Fruit fly (Drosophila melanogaster): ENCODE results near the gene CG45071.

The CG45071 gene

DNA sequence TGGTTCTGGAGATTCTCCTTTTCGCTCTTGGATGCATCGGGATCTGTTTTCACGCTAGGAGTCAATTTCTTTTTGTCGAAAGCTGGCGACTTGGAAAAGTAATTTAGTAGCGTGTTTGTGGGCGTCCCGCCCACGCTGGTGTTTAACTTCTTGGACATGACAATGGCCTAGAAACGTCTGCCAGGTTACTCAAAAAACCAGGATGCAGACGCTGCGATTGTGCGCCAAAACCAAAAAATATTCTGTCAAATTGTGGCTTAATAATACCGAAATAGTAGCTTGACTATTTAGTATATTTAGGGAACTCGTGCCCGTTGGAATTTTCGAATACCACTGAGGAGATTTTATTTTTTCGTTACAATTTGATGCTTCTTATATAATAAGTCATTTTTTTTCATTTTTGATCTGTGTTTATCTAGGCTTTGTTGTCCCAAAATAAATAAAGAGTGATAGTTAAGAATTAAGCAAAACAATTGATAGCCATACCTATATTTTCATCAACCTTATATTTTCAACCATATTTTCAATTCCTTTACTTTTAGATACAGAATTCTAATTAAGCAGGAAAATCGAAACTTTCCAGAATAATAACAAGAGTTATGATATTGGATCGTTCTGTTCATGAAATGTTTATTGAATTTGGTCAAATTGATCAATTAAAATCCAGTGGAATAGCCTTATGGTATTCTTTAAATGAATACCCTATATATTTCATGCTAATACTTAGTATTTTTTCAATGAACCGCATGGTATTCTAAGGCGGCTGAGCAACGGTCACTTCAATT, 52.8 kb downstream of the CG45071 start, which contains the start of the genes Msh6 and Prp31 (continued):
- TF ChIP-seq CG11504 (tag; optimal IDR thresholded peaks at IDR 0.05) (no peak), CG2202 (tag; optimal IDR thresholded peaks at IDR 0.05) (peak; percentile 21), CG8944 (GFP tag; optimal IDR thresholded peaks at IDR 0.05) (peak; percentile 68), fu2 (GFP tag; optimal IDR thresholded peaks at IDR 0.05) (peak; percentile 67), Meics (GFP tag; optimal IDR thresholded peaks at IDR 0.05) (peak; percentile 91), phol (tag; optimal IDR thresholded peaks at IDR 0.05) (peak; percentile 87), pho (GFP tag; optimal IDR thresholded peaks at IDR 0.05) (peak; percentile 80), CG6175 (GFP tag; IDR thresholded peaks at IDR 0.05) (no peak), dysf (GFP tag; IDR thresholded peaks at IDR 0.05) (peak; percentile 72; the same call in 2 of the 3 replicates), CG15011 (GFP tag; optimal IDR thresholded peaks at IDR 0.05) (peak; percentile 28), Max (GFP tag; optimal IDR thresholded peaks at IDR 0.05) (peak; percentile 43), hth (optimal IDR thresholded peaks at IDR 0.05) (no peak), CG7357 (GFP tag; IDR thresholded peaks at IDR 0.05) (peak; percentile 64; the same call in 2 of the 3 replicates), ATbp (GFP tag; optimal IDR thresholded peaks at IDR 0.05) (no peak), trem (tag; optimal IDR thresholded peaks at IDR 0.05) (peak; percentile 53), Rx (GFP tag; IDR thresholded peaks at IDR 0.05) (no peak; the same call in 1 of the 2 replicates), Dad (GFP tag; optimal IDR thresholded peaks at IDR 0.05) (no peak), psq (GFP tag; optimal IDR thresholded peaks at IDR 0.05) (peak; percentile 46), HLHmδ (GFP tag; optimal IDR thresholded peaks at IDR 0.05) (no peak), CG7963 (GFP tag; IDR thresholded peaks at IDR 0.05; ENCODE audit: partially characterized antibody) (no peak), Vsx1 (GFP tag; optimal IDR thresholded peaks at IDR 0.05) (no peak), sc (optimal IDR thresholded peaks at IDR 0.05) (no peak), sc (GFP tag; optimal IDR thresholded peaks at IDR 0.05) (peak; percentile 46), Med (GFP tag) (peak; percentile 53), CG11085 (GFP tag; IDR thresholded peaks at IDR 0.05) (no peak), crol (GFP tag; IDR thresholded peaks at IDR 0.05) (no peak), cato (GFP tag; optimal IDR thresholded peaks at IDR 0.05; ENCODE audit: borderline replicate concordance) (peak; percentile 59), CG13296 (GFP tag; optimal IDR thresholded peaks at IDR 0.05) (peak; percentile 24), Hmx (GFP tag; optimal IDR thresholded peaks at IDR 0.05) (peak; percentile 63), Dll (GFP tag; IDR thresholded peaks at IDR 0.05; ENCODE audit: partially characterized antibody) (no peak), cwo (GFP tag; optimal IDR thresholded peaks at IDR 0.05) (no peak), CG16863 (GFP tag; optimal IDR thresholded peaks at IDR 0.05) (peak; percentile 56), GATAe (GFP tag; conservative IDR thresholded peaks at IDR 0.05) (no peak), tap (tag; optimal IDR thresholded peaks at IDR 0.05) (peak; percentile 40), Dfd (GFP tag; optimal IDR thresholded peaks at IDR 0.05) (no peak), Dp (GFP tag; optimal IDR thresholded peaks at IDR 0.05) (peak; percentile 51), Oaz (GFP tag; IDR thresholded peaks at IDR 0.05) (no peak), stc (GFP tag; IDR thresholded peaks at IDR 0.05) (peak; percentile 6; the same call in 1 of the 2 replicates), CG2889 (GFP tag; IDR thresholded peaks at IDR 0.05) (0 out of 3 replicates have a peak, but pooled peaks have one; percentile 35), CG12769 (tag; optimal IDR thresholded peaks at IDR 0.05) (no peak), kah (GFP tag; optimal IDR thresholded peaks at IDR 0.05) (peak; percentile 7), sens (GFP tag) (peak; percentile 93), CG3163 (GFP tag; optimal IDR thresholded peaks at IDR 0.05) (no peak), CG12391 (tag; optimal IDR thresholded peaks at IDR 0.05) (peak; percentile 87), Fer3 (tag; optimal IDR thresholded peaks at IDR 0.05) (peak; percentile 73), CG15601 (tag; optimal IDR thresholded peaks at IDR 0.05) (peak; percentile 44), CG34376 (GFP tag; optimal IDR thresholded peaks at IDR 0.05) (no peak), toy (GFP tag; IDR thresholded peaks at IDR 0.05) (no peak), CG7987 (GFP tag; optimal IDR thresholded peaks at IDR 0.05) (no peak), sd (tag; optimal IDR thresholded peaks at IDR 0.05) (no peak)

Measured in whole organism, embryonic.